Fruit fly (Drosophila melanogaster) whole organism, prepupa: Measurements from ENCODE around the gene CG11755.

Experiments
- CG16779 ChIP-seq: fragments of 200-800 bp; sonication (Bioruptor generic); optimal IDR thresholded peaks from 3 replicates; lab custom pipeline; 2017; ENCODE audit warnings: missing biosample characterization, mild to moderate bottlenecking, missing genetic modification characterization
- CG8319 ChIP-seq: fragments of 200-800 bp; sonication (Bioruptor generic); optimal IDR thresholded peaks from 3 replicates; lab custom pipeline; 2016; ENCODE audit warnings: missing biosample characterization, missing genetic modification characterization
- Met ChIP-seq: fragments of 200-800 bp; sonication (Bioruptor generic); optimal IDR thresholded peaks from 3 replicates; lab custom pipeline; 2016; ENCODE audit warnings: missing biosample characterization, missing genetic modification characterization

- TF ChIP-seq CG8319 = no peak
- TF ChIP-seq CG16779 (tag; lab: Kevin White, UChicago) = no peak
- TF ChIP-seq Met (GFP tag; lab: Kevin White, UChicago) = no peak
Observed at dm6 chr3R:8697772-8698259, 21.1 kb downstream of the CG11755 start, which contains the start of gene hb.
